Worm (Caenorhabditis elegans) whole organism, L1 larva: ENCODE measurements around the gene C45G9.10.

Experiments
- C16A3.4 ChIP-seq: fragments of 150-350 bp; optimal IDR thresholded peaks from 2 replicates; lab custom pipeline; 2014; ENCODE audit warnings: missing biosample characterization, missing genetic modification characterization
- F16B12.6 ChIP-seq: fragments of 150-350 bp; optimal IDR thresholded peaks from 2 replicates; lab custom pipeline; 2014; ENCODE audit warnings: missing biosample characterization, missing genetic modification characterization
- aha-1 ChIP-seq: fragments of 150-350 bp; optimal IDR thresholded peaks from 2 replicates; lab custom pipeline; 2014; ENCODE audit warnings: missing biosample characterization, missing genetic modification characterization
- alr-1 ChIP-seq: fragments of 200-800 bp; sonication (Bioruptor generic); optimal IDR thresholded peaks from 2 replicates; lab custom pipeline; 2018; ENCODE audit warnings: borderline replicate concordance, mild to moderate bottlenecking, missing genetic modification characterization, missing compliant biosample characterization
- aly-2 ChIP-seq: fragments of 150-350 bp; optimal IDR thresholded peaks from 2 replicates; lab custom pipeline; 2014; ENCODE audit warnings: missing biosample characterization, missing genetic modification characterization
- ama-1 ChIP-seq: fragments of 150-350 bp; optimal IDR thresholded peaks from 2 replicates; lab custom pipeline; 2014
- blmp-1 ChIP-seq: fragments of 150-350 bp; optimal IDR thresholded peaks from 2 replicates; lab custom pipeline; 2014; ENCODE audit warnings: missing biosample characterization, missing genetic modification characterization
- ceh-63 ChIP-seq: fragments of 200-800 bp; sonication (Bioruptor generic); optimal IDR thresholded peaks from 2 replicates; lab custom pipeline; 2018; ENCODE audit warnings: mild to moderate bottlenecking, missing genetic modification characterization, missing compliant biosample characterization
- ceh-88 ChIP-seq: fragments of 200-800 bp; sonication (Bioruptor generic); IDR thresholded peaks from 2 replicates; pipeline ENCODE4 v1.3.6; 2022; ENCODE audit warnings: missing genetic modification characterization, missing compliant biosample characterization
- ceh-90 ChIP-seq: sonication (generic microtip); optimal IDR thresholded peaks from 2 replicates; lab custom pipeline; 2016; ENCODE audit warnings: missing genetic modification characterization, missing compliant biosample characterization
- ces-1 ChIP-seq: fragments of 150-350 bp; optimal IDR thresholded peaks from 2 replicates; lab custom pipeline; 2014; ENCODE audit warnings: missing biosample characterization, missing genetic modification reagents, missing genetic modification characterization
- efl-3 ChIP-seq: fragments of 200-800 bp; sonication (Bioruptor generic); optimal IDR thresholded peaks from 2 replicates; lab custom pipeline; 2018; ENCODE audit warnings: mild to moderate bottlenecking, missing genetic modification characterization, missing compliant biosample characterization
- egl-13 ChIP-seq: sonication (generic microtip); optimal IDR thresholded peaks from 2 replicates; lab custom pipeline; 2016; ENCODE audit warnings: missing genotype, missing genetic modification reagents, missing genetic modification characterization, missing compliant biosample characterization
- egl-27 ChIP-seq, 2 experiments: fragments of 150-350 bp in 1 of 2; sonication (generic microtip); optimal IDR thresholded peaks; 3 replicates each; lab custom pipeline; 2017 to 2018; ENCODE audit warnings: missing biosample characterization in 2 of 2, missing genetic modification characterization in 2 of 2, missing genetic modification reagents in 2 of 2
- elt-3 ChIP-seq, 6 experiments: fragments of 150-350 bp in 1 of 6; sonication (generic microtip); optimal IDR thresholded peaks; 2 replicates each; lab custom pipeline; 2017 to 2018; ENCODE audit warnings: missing biosample characterization in 6 of 6, missing genetic modification characterization in 6 of 6, inconsistent platforms in 1 of 6
- fkh-10 ChIP-seq: sonication (generic microtip); optimal IDR thresholded peaks from 2 replicates; lab custom pipeline; 2017; ENCODE audit warnings: missing biosample characterization, missing genetic modification reagents, missing genetic modification characterization
- fkh-8 ChIP-seq: sonication (generic microtip); optimal IDR thresholded peaks from 2 replicates; lab custom pipeline; 2016; ENCODE audit warnings: mild to moderate bottlenecking, missing genetic modification characterization, missing compliant biosample characterization
- fos-1 ChIP-seq: fragments of 150-350 bp; optimal IDR thresholded peaks from 2 replicates; lab custom pipeline; 2014; ENCODE audit warnings: missing biosample characterization, missing genetic modification characterization
- grh-1 ChIP-seq: fragments of 200-800 bp; sonication (Bioruptor generic); IDR thresholded peaks from 2 replicates; pipeline ENCODE4 v1.3.6; 2022; ENCODE audit warnings: missing genetic modification reagents, missing genetic modification characterization, missing compliant biosample characterization
- hlh-17 ChIP-seq: fragments of 200-800 bp; sonication (Bioruptor generic); optimal IDR thresholded peaks from 2 replicates; lab custom pipeline; 2018; ENCODE audit warnings: missing genetic modification characterization, mild to moderate bottlenecking, missing compliant biosample characterization, moderate library complexity, borderline replicate concordance
- irx-1 ChIP-seq: sonication (generic microtip); optimal IDR thresholded peaks from 2 replicates; lab custom pipeline; 2016; ENCODE audit warnings: missing genetic modification characterization, missing compliant biosample characterization
- isw-1 ChIP-seq: fragments of 200-800 bp; sonication (Bioruptor generic); IDR thresholded peaks from 2 replicates; pipeline ENCODE4 v1.3.6; 2022; ENCODE audit warnings: missing genetic modification characterization, missing compliant biosample characterization
- jun-1 ChIP-seq: fragments of 150-350 bp; optimal IDR thresholded peaks from 2 replicates; lab custom pipeline; 2014; ENCODE audit warnings: missing biosample characterization, missing genetic modification reagents, missing genetic modification characterization
- lin-13 ChIP-seq: fragments of 150-350 bp; optimal IDR thresholded peaks from 2 replicates; lab custom pipeline; 2014; ENCODE audit warnings: missing biosample characterization, missing genetic modification reagents, missing genetic modification characterization
- lin-15B ChIP-seq: fragments of 150-350 bp; sonication (generic microtip); optimal IDR thresholded peaks from 3 replicates; lab custom pipeline; 2014; ENCODE audit warnings: missing biosample characterization, missing genetic modification characterization
- lir-3 ChIP-seq: sonication (generic microtip); optimal IDR thresholded peaks from 2 replicates; lab custom pipeline; 2016; ENCODE audit warnings: mild to moderate bottlenecking, missing genetic modification characterization, moderate library complexity, missing compliant biosample characterization; ENCODE audit not compliant: poor library complexity
- lsy-2 ChIP-seq, 2 experiments: fragments of 150-350 bp; optimal IDR thresholded peaks; 2 replicates each; lab custom pipeline; 2014; ENCODE audit warnings: missing biosample characterization in 2 of 2, missing genetic modification characterization in 2 of 2
- mef-2 ChIP-seq: fragments of 150-350 bp; optimal IDR thresholded peaks from 2 replicates; lab custom pipeline; 2014; ENCODE audit warnings: missing biosample characterization, missing genetic modification characterization
- nhr-12 ChIP-seq: sonication (generic microtip); optimal IDR thresholded peaks from 2 replicates; lab custom pipeline; 2017; ENCODE audit warnings: missing biosample characterization, missing genetic modification characterization
- nhr-19 ChIP-seq: fragments of 200-800 bp; sonication (Bioruptor generic); conservative IDR thresholded peaks from 2 replicates; pipeline ENCODE4 v1.3.6; 2022; ENCODE audit warnings: missing genetic modification characterization, missing compliant biosample characterization
- nhr-20 ChIP-seq: sonication (generic microtip); optimal IDR thresholded peaks from 2 replicates; lab custom pipeline; 2016; ENCODE audit warnings: mild to moderate bottlenecking, missing genetic modification characterization, missing compliant biosample characterization
- nhr-28 ChIP-seq: fragments of 150-350 bp; optimal IDR thresholded peaks from 2 replicates; lab custom pipeline; 2014; ENCODE audit warnings: missing biosample characterization, missing genetic modification characterization
- nhr-84 ChIP-seq: sonication (generic microtip); optimal IDR thresholded peaks from 2 replicates; lab custom pipeline; 2017; ENCODE audit warnings: missing biosample characterization, missing genetic modification characterization
- nhr-90 ChIP-seq: sonication (generic microtip); optimal IDR thresholded peaks from 2 replicates; lab custom pipeline; 2016; ENCODE audit warnings: mild to moderate bottlenecking, missing genetic modification characterization, missing compliant biosample characterization; ENCODE audit not compliant: poor library complexity
- pqm-1 ChIP-seq: sonication (generic microtip); optimal IDR thresholded peaks from 3 replicates; lab custom pipeline; 2017; ENCODE audit warnings: missing biosample characterization, missing genetic modification characterization
- skn-1 ChIP-seq: fragments of 150-350 bp; optimal IDR thresholded peaks from 2 replicates; lab custom pipeline; 2014; ENCODE audit warnings: missing biosample characterization, missing genetic modification characterization
- snpc-4 ChIP-seq: fragments of 150-350 bp; optimal IDR thresholded peaks from 2 replicates; lab custom pipeline; 2014; ENCODE audit warnings: missing biosample characterization, missing genetic modification characterization
- sox-4 ChIP-seq: sonication (generic microtip); optimal IDR thresholded peaks from 2 replicates; lab custom pipeline; 2016; ENCODE audit warnings: missing genetic modification characterization, missing compliant biosample characterization
- sup-37 ChIP-seq: fragments of 200-800 bp; sonication (Bioruptor generic); optimal IDR thresholded peaks from 2 replicates; lab custom pipeline; 2018; ENCODE audit warnings: mild to moderate bottlenecking, missing genetic modification characterization, missing compliant biosample characterization
- swsn-7 ChIP-seq: sonication (generic microtip); optimal IDR thresholded peaks from 2 replicates; lab custom pipeline; 2016; ENCODE audit warnings: missing genetic modification characterization, missing compliant biosample characterization
- tbx-2 ChIP-seq: sonication (generic microtip); optimal IDR thresholded peaks from 2 replicates; lab custom pipeline; 2016; ENCODE audit warnings: missing genetic modification characterization, missing compliant biosample characterization
- unc-130 ChIP-seq: fragments of 150-350 bp; optimal IDR thresholded peaks from 2 replicates; lab custom pipeline; 2017; ENCODE audit warnings: missing biosample characterization, missing genetic modification characterization, inconsistent platforms
- unc-30 ChIP-seq: sonication (generic microtip); optimal IDR thresholded peaks from 2 replicates; lab custom pipeline; 2017; ENCODE audit warnings: missing biosample characterization, missing genetic modification characterization
- unc-62 ChIP-seq: fragments of 150-350 bp; optimal IDR thresholded peaks from 2 replicates; lab custom pipeline; 2014; ENCODE audit warnings: missing biosample characterization, missing genetic modification reagents, missing genetic modification characterization
- unc-86 ChIP-seq: sonication (generic microtip); optimal IDR thresholded peaks from 2 replicates; lab custom pipeline; 2016; ENCODE audit warnings: missing genetic modification characterization, missing compliant biosample characterization
- zip-4 ChIP-seq: fragments of 200-800 bp; sonication (Bioruptor generic); optimal IDR thresholded peaks from 2 replicates; lab custom pipeline; 2018; ENCODE audit warnings: mild to moderate bottlenecking, missing genetic modification characterization, moderate library complexity, missing compliant biosample characterization

The C45G9.10 gene

DNA sequence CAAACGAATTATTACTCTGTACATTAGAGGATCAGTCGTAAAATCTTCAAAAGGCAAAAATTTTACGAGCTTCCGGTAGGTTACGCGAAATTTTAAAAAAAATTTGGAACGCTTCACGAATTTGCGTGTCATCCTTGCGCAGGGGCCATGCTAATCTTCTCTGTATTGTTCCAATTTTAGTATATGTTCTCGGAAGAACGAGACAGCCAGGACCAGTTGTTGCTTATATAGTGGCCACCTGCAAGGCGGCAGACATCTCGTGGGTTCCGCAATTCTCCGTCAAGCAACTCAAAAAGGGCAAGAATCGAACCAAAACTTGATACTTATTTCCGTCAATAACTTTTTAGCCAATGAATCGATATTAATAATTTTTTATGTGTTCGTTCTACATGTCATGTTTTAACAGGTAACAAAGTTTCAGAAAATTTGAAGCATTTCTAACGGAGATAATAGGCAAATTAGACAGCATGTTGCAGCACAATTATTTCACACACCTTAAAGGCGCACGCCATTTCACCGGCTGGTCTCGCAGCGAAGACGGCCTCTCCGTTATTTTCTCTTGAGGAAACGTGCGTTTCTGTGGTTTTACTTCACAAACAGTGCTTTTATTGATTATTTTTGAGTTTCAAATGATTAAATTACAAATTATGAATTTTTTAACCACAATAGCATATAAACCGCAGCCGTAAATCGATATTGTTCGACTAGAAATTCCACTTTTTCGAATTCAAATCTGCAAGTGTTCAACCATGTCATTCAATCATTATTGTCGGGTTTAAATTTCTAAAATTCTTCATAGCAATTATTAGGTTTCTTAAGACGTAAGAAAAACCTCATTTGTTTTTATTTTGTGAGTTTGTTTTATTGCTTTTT is 19.2 kb upstream of the C45G9.10 start (continued):
- TF ChIP-seq efl-3 (GFP tag; lab: Kevin White, UChicago) (peak; percentile 64), swsn-7 (tag; lab: Kevin White, UChicago) (peak; percentile 91), sup-37 (GFP tag; lab: Kevin White, UChicago) (peak; percentile 63), nhr-20 (tag; lab: Kevin White, UChicago) (peak; percentile 87), nhr-19 (peak; percentile 93), ces-1 (no peak), F16B12.6 (tag; lab: Kevin White, UChicago) (peak; percentile 21), snpc-4 (peak; percentile 99), lir-3 (tag; lab: Kevin White, UChicago) (peak; percentile 72), alr-1 (no peak), ama-1 (lab: Kevin White, UChicago) (peak; percentile 77), fkh-10 (GFP tag; lab: Kevin White, UChicago) (peak; percentile 58), lin-13 (GFP tag; lab: Kevin White, UChicago) (peak; percentile 57), unc-30 (tag; lab: Kevin White, UChicago) (no peak), nhr-90 (peak; percentile 92), fkh-8 (tag; lab: Kevin White, UChicago) (peak; percentile 79), aha-1 (tag; lab: Kevin White, UChicago) (peak; percentile 41), nhr-84 (no peak), hlh-17 (GFP tag; lab: Kevin White, UChicago) (no peak), elt-3 (tag; optimal IDR thresholded peaks at IDR 0.05; lab: Kevin White, UChicago) (peak in 5 of 6 experiments; percentile 1 to 41 (median 39)), aly-2 (tag; lab: Kevin White, UChicago) (peak; percentile 49), fos-1 (tag; lab: Kevin White, UChicago) (peak; percentile 64), lin-15B (tag; lab: Kevin White, UChicago) (peak; percentile 37), lsy-2 (tag; optimal IDR thresholded peaks at IDR 0.05; lab: Kevin White, UChicago) (peak; percentile 50 to 74), nhr-28 (tag; lab: Kevin White, UChicago) (no peak), unc-130 (tag; lab: Kevin White, UChicago) (peak; percentile 26), isw-1 (GFP tag; lab: Robert Waterston, UW) (peak; percentile 65), ceh-88 (peak; percentile 82), ceh-63 (GFP tag; lab: Kevin White, UChicago) (no peak), unc-62 (no peak), irx-1 (tag; lab: Kevin White, UChicago) (peak; percentile 83), tbx-2 (tag; lab: Kevin White, UChicago) (peak; percentile 89), egl-13 (tag; lab: Kevin White, UChicago) (peak; percentile 88), pqm-1 (tag; lab: Kevin White, UChicago) (no peak), mef-2 (tag; lab: Kevin White, UChicago) (no peak), nhr-12 (tag; lab: Kevin White, UChicago) (no peak), zip-4 (peak; percentile 80), sox-4 (tag; lab: Kevin White, UChicago) (peak; percentile 80), grh-1 (GFP tag; lab: Robert Waterston, UW) (peak; percentile 82), blmp-1 (tag; lab: Kevin White, UChicago) (no peak), egl-27 (tag; optimal IDR thresholded peaks at IDR 0.05; lab: Kevin White, UChicago) (no peak), jun-1 (tag; lab: Kevin White, UChicago) (peak; percentile 63), skn-1 (tag; lab: Kevin White, UChicago) (peak; percentile 44), unc-86 (tag; lab: Kevin White, UChicago) (peak; percentile 89), ceh-90 (peak; percentile 38), C16A3.4 (tag; lab: Kevin White, UChicago) (peak; percentile 51)
